Worm (Caenorhabditis elegans) whole organism, early embryonic: Measurements from ENCODE around the gene oac-40.

Experiments used
- B0310.2 ChIP-seq: sonication (generic microtip); optimal IDR thresholded peaks from 2 replicates; lab custom pipeline; 2016; ENCODE audit warnings: mild to moderate bottlenecking, missing genetic modification characterization, missing compliant biosample characterization
- F13C5.2 ChIP-seq: sonication (generic microtip); optimal IDR thresholded peaks from 2 replicates; lab custom pipeline; 2017; ENCODE audit warnings: mild to moderate bottlenecking, missing genetic modification characterization, inconsistent platforms, missing compliant biosample characterization
- aly-1 ChIP-seq: sonication (generic microtip); optimal IDR thresholded peaks from 2 replicates; lab custom pipeline; 2016; ENCODE audit warnings: missing genetic modification characterization, missing compliant biosample characterization
- ama-1 ChIP-seq: fragments of 150-350 bp; optimal IDR thresholded peaks from 2 replicates; lab custom pipeline; 2014
- ceh-13 ChIP-seq: fragments of 200-800 bp; sonication (Bioruptor generic); optimal IDR thresholded peaks from 2 replicates; lab custom pipeline; 2018; ENCODE audit warnings: mild to moderate bottlenecking, missing genetic modification characterization, missing compliant biosample characterization
- ceh-36 ChIP-seq: sonication (generic microtip); optimal IDR thresholded peaks from 2 replicates; lab custom pipeline; 2016; ENCODE audit warnings: missing genetic modification characterization, inconsistent platforms, missing compliant biosample characterization
- ets-7 ChIP-seq: sonication (generic microtip); optimal IDR thresholded peaks from 2 replicates; lab custom pipeline; 2016; ENCODE audit warnings: missing genotype, missing genetic modification characterization, missing compliant biosample characterization
- flt-1 ChIP-seq: fragments of 200-800 bp; sonication (Bioruptor generic); IDR thresholded peaks from 2 replicates; pipeline ENCODE4 v1.3.6; 2022; ENCODE audit warnings: missing genetic modification characterization, missing compliant biosample characterization
- hmbx-1 ChIP-seq: sonication (generic microtip); optimal IDR thresholded peaks from 2 replicates; lab custom pipeline; 2016; ENCODE audit warnings: mild to moderate bottlenecking, missing genetic modification characterization, missing compliant biosample characterization
- hmg-4 ChIP-seq: fragments of 200-800 bp; sonication (Bioruptor generic); optimal IDR thresholded peaks from 2 replicates; lab custom pipeline; 2018; ENCODE audit warnings: mild to moderate bottlenecking, missing genetic modification characterization, missing compliant biosample characterization
- hnd-1 ChIP-seq: sonication (generic microtip); optimal IDR thresholded peaks from 2 replicates; lab custom pipeline; 2016; ENCODE audit warnings: missing genetic modification characterization, missing compliant biosample characterization
- pes-1 ChIP-seq: fragments of 200-800 bp; sonication (Bioruptor generic); IDR thresholded peaks from 2 replicates; pipeline ENCODE4 v1.3.6; 2022; ENCODE audit warnings: missing genetic modification reagents, missing genetic modification characterization, missing compliant biosample characterization
- scrt-1 ChIP-seq: fragments of 200-800 bp; sonication (Bioruptor generic); IDR thresholded peaks from 2 replicates; pipeline ENCODE4 v1.3.6; 2022; ENCODE audit warnings: missing genetic modification characterization, missing compliant biosample characterization
- sea-1 ChIP-seq: fragments of 200-800 bp; sonication (Bioruptor generic); conservative IDR thresholded peaks from 2 replicates; pipeline ENCODE4 v1.3.6; 2022; ENCODE audit warnings: missing genetic modification characterization, missing compliant biosample characterization
- tbx-11 ChIP-seq: fragments of 200-800 bp; sonication (Bioruptor generic); IDR thresholded peaks from 2 replicates; pipeline ENCODE4 v1.3.6; 2022; ENCODE audit warnings: missing genetic modification characterization, missing compliant biosample characterization
- tbx-37 ChIP-seq: fragments of 200-800 bp; sonication (Bioruptor generic); conservative IDR thresholded peaks from 2 replicates; pipeline ENCODE4 v1.3.6; 2022; ENCODE audit warnings: missing genetic modification reagents, missing genetic modification characterization, missing compliant biosample characterization
- tra-4 ChIP-seq: sonication (generic microtip); optimal IDR thresholded peaks from 2 replicates; lab custom pipeline; 2017; ENCODE audit warnings: missing genetic modification characterization, missing compliant biosample characterization

Gene oac-40

DNA sequence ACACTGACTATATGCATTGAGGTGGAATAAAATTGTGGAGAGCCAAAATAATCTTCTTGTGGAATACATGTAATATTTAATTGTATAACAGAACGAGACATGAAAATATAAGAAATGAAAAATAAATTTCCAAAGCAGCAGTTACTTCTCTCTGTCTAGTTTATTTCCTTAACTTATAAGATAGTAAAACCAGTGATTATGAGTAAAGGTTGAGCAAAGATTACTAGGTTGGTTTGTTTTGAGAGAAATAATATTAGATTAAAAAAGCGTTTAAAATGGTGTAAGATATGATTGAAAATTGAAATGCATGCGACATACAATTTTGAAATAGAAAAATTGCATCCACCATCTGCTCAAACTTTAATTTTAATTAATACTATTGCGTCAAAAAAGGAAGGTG, 2.8 kb upstream of the oac-40 start, which contains the start of gene srh-201:
Gene srh-201 (minus strand): TSS at position 101 of the 400 bp plus-strand sequence.
- TF ChIP-seq aly-1 (no peak), scrt-1 (no peak), tbx-11 (GFP tag; lab: Robert Waterston, UW) (no peak), hmbx-1 (tag; lab: Kevin White, UChicago) (no peak), tbx-37 (GFP tag; lab: Robert Waterston, UW) (no peak), ceh-13 (no peak), tra-4 (tag; lab: Kevin White, UChicago) (no peak), ama-1 (lab: Kevin White, UChicago) (no peak), flt-1 (GFP tag; lab: Robert Waterston, UW) (no peak), hmg-4 (GFP tag; lab: Kevin White, UChicago) (no peak), ets-7 (tag; lab: Kevin White, UChicago) (no peak)

DNA sequence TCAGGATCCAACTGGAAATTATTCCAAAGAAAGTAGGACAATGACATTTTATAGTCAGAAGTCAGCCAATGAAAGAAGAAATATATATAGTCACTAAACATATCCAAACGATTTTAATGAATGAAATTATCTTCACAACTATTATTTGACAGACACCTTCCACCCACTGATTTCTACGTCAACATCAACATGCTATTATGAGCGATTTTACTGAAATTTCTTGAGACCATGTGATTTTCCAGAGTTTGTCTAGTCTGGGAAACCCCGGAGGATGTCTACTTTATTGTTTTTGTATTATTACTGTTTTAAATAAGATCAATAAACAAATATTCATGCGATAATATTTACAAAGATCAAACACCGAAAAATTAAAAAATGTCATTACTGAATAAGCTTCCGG, 1.0 kb upstream of the oac-40 start, which contains the start of gene srt-18:
Gene srt-18 (minus strand): TSS at position 101 of the 400 bp plus-strand sequence.
- TF ChIP-seq hmbx-1 (tag; lab: Kevin White, UChicago), result no peak
- no peak for TF ChIP-seq hmg-4 (GFP tag; lab: Kevin White, UChicago)
- TF ChIP-seq hnd-1, result no peak
- TF ChIP-seq F13C5.2 (tag; lab: Kevin White, UChicago), result no peak
- no peak for TF ChIP-seq flt-1 (GFP tag; lab: Robert Waterston, UW)
- TF ChIP-seq sea-1, result no peak
- no peak for TF ChIP-seq B0310.2 (tag; lab: Kevin White, UChicago)
- no peak for TF ChIP-seq tra-4 (tag; lab: Kevin White, UChicago)
- no peak for TF ChIP-seq aly-1
- no peak for TF ChIP-seq scrt-1
- no peak for TF ChIP-seq tbx-11 (GFP tag; lab: Robert Waterston, UW)

DNA sequence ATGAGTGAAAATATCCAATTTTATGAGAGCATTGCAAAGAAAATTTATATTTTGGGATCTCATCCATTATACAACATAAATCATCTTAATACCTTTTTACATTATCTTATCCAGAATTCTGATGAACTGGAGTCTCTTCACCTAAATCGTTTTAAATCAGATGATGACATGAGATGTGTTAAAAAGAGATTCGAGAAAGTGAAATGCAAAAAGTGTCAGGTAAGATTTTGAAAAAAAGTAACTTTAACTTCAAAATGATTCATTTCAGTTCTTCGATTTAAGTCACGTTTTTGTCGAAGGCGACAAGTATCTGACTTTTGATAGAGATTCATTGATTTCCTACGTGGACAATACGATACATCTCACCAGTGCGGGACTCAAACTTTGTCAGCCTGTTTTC, 2.3 kb downstream of the oac-40 start:
- TF ChIP-seq tbx-11 (GFP tag; lab: Robert Waterston, UW), result no peak
- TF ChIP-seq hmg-4 (GFP tag; lab: Kevin White, UChicago), result no peak
- no peak for TF ChIP-seq ceh-36 (tag; lab: Kevin White, UChicago)
- TF ChIP-seq tbx-37 (GFP tag; lab: Robert Waterston, UW), result no peak
- TF ChIP-seq hnd-1, result no peak
- TF ChIP-seq sea-1, result no peak
- no peak for TF ChIP-seq aly-1
- TF ChIP-seq tra-4 (tag; lab: Kevin White, UChicago), result no peak
- TF ChIP-seq ama-1 (lab: Kevin White, UChicago), result no peak
- TF ChIP-seq hmbx-1 (tag; lab: Kevin White, UChicago), result no peak
- TF ChIP-seq ceh-13, result no peak
- no peak for TF ChIP-seq scrt-1
- no peak for TF ChIP-seq pes-1 (GFP tag; lab: Robert Waterston, UW)
- no peak for TF ChIP-seq F13C5.2 (tag; lab: Kevin White, UChicago)
- TF ChIP-seq B0310.2 (tag; lab: Kevin White, UChicago), result no peak
- TF ChIP-seq ets-7 (tag; lab: Kevin White, UChicago), result no peak
- TF ChIP-seq flt-1 (GFP tag; lab: Robert Waterston, UW), result no peak

DNA sequence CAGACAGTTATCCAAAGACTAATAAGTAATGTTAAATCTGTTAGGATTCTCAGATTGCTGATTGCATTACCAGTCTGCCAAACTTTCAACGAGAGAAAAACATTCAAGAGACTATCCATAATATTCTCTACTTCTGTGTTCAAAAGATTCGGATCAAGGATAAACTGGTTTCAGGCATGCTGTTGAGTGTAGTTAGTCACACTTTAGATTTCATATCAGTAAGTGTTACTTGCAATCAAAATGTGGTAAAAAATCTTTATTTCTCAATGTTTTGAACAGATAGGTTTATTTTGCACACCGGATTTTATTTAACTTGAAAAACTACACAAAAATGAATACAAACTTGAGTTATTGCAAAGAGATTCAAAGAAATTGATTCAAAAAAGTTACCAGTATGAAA, 5.5 kb downstream of the oac-40 start, which contains the start of gene oac-41:
Gene oac-41 (minus strand): TSS at position 101 of the 400 bp plus-strand sequence.
- no peak for TF ChIP-seq scrt-1
- TF ChIP-seq hnd-1, result no peak
- TF ChIP-seq ets-7 (tag; lab: Kevin White, UChicago), result no peak
- no peak for TF ChIP-seq tra-4 (tag; lab: Kevin White, UChicago)
- TF ChIP-seq B0310.2 (tag; lab: Kevin White, UChicago), result no peak
- TF ChIP-seq ceh-36 (tag; lab: Kevin White, UChicago), result no peak
- TF ChIP-seq ceh-13, result no peak
- TF ChIP-seq hmg-4 (GFP tag; lab: Kevin White, UChicago), result no peak
- no peak for TF ChIP-seq aly-1
- no peak for TF ChIP-seq hmbx-1 (tag; lab: Kevin White, UChicago)
- TF ChIP-seq sea-1, result no peak
- no peak for TF ChIP-seq F13C5.2 (tag; lab: Kevin White, UChicago)

DNA sequence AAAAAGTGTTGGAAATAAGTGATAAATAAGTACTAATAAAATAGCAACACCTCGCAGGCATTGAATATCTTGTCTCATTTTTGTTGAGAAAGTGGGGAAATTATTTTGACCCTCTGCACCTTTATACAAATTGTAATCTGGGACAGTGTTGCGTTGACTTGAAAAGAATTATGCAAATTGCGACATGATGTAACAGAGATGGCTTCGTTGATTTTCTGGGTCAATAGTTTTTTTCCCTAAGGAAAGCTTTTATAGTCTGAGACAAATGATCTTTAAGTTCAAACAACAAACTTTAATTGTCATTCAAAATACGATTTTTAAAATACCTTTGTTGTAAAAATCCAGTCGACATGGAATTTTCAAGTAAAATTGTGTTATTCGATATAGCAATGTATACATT, 8.1 kb downstream of the oac-40 start, which contains the start of gene bus-1:
Gene bus-1 (minus strand): TSS at position 101 of the 400 bp plus-strand sequence.
- TF ChIP-seq pes-1 (GFP tag; lab: Robert Waterston, UW) (no peak), tbx-37 (GFP tag; lab: Robert Waterston, UW) (no peak), aly-1 (no peak), B0310.2 (tag; lab: Kevin White, UChicago) (no peak), F13C5.2 (tag; lab: Kevin White, UChicago) (no peak), scrt-1 (no peak), sea-1 (no peak), ceh-13 (no peak)

DNA sequence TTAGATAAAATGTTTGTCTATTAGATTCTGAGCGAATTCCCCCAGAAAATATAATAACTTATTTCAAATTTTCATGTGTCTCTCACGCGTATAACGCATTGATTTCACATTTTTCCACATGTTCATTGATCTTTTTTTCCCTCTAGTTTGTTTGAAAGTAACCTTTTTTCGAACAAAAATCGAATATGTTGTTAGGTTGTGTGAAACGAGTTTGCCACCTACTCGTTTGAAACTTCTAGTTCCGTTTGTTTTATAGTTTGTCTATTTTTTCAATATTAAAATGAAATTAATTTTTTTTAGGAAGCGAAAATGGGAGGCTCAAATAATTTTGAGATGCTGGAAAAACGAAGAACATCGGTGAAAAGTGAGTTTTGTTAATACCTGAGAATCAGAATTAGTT, 13.7 kb downstream of the oac-40 start, which contains the start of gene C25E10.5:
Gene C25E10.5 (plus strand): TSS at position 301 of the 400 bp plus-strand sequence.
- TF ChIP-seq ets-7 (tag; lab: Kevin White, UChicago) (no peak), tra-4 (tag; lab: Kevin White, UChicago) (no peak), scrt-1 (no peak), B0310.2 (tag; lab: Kevin White, UChicago) (no peak), ama-1 (lab: Kevin White, UChicago) (no peak), flt-1 (GFP tag; lab: Robert Waterston, UW) (no peak), F13C5.2 (tag; lab: Kevin White, UChicago) (no peak), hnd-1 (no peak), pes-1 (GFP tag; lab: Robert Waterston, UW) (no peak)

DNA sequence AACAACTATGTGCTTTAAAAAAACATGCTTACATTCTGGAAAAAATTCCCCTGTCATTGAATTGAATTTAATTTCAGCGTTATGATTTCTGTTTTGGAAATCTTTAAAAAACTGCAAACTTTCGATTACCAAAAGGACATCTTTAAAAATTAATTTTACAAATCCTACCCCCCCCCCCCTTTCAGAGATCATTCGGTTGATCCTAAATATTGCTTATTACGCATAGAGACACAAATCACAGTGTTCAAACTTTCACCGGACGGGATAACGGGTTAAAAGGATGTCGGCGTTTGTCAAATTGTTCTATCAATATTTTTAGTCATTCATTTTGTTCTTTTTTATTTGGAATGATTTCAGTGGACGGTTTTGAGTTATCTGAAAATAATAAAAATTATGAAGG, 16.7 kb downstream of the oac-40 start, which contains the start of gene C25E10.4:
Gene C25E10.4 (plus strand): TSS at position 301 of the 400 bp plus-strand sequence.
- TF ChIP-seq flt-1 (GFP tag; lab: Robert Waterston, UW) (no peak), tbx-37 (GFP tag; lab: Robert Waterston, UW) (no peak), F13C5.2 (tag; lab: Kevin White, UChicago) (no peak), aly-1 (no peak), tra-4 (tag; lab: Kevin White, UChicago) (no peak), scrt-1 (no peak), hmbx-1 (tag; lab: Kevin White, UChicago) (no peak), ets-7 (tag; lab: Kevin White, UChicago) (no peak), ceh-36 (tag; lab: Kevin White, UChicago) (no peak), sea-1 (no peak), ceh-13 (no peak), pes-1 (GFP tag; lab: Robert Waterston, UW) (no peak), ama-1 (lab: Kevin White, UChicago) (no peak), B0310.2 (tag; lab: Kevin White, UChicago) (no peak), tbx-11 (GFP tag; lab: Robert Waterston, UW) (no peak), hmg-4 (GFP tag; lab: Kevin White, UChicago) (no peak)
